Worm (Caenorhabditis elegans): ENCODE measurements around the gene tiar-2.

DNA sequence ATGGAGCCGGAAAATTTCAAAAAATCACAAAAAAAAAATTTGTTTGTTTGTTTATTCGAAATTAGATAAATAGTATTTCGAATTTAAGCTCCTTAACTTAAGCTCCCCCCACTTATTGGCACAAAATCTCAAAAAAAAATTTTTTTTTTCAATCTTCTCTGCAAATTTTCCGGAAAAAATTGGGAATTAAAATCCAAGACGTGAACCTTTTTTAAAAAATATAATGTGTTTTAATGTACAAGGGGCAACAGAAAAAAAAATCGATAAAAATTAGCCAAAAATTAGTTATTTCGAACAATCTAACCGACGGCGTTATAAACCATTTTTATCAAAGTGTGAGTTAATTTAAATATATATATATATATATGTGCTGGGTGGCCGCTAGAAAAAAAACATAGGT, 5.9 kb downstream of the tiar-2 start, which contains the start of gene Y46G5A.14:
- TF ChIP-seq tbx-37 (GFP tag; conservative IDR thresholded peaks at IDR 0.05) (no peak), hmbx-1 (tag; optimal IDR thresholded peaks at IDR 0.05) (no peak), sea-1 (GFP tag; conservative IDR thresholded peaks at IDR 0.05) (no peak), hmg-4 (GFP tag; optimal IDR thresholded peaks at IDR 0.05) (no peak), ama-1 (optimal IDR thresholded peaks at IDR 0.05) (no peak), aly-1 (tag; optimal IDR thresholded peaks at IDR 0.05) (no peak), ets-7 (tag; optimal IDR thresholded peaks at IDR 0.05) (no peak), hnd-1 (tag; optimal IDR thresholded peaks at IDR 0.05) (no peak), ceh-13 (GFP tag; optimal IDR thresholded peaks at IDR 0.05) (no peak), tbx-11 (GFP tag; IDR thresholded peaks at IDR 0.05) (no peak)

Data from whole organism, early embryonic.